Worm (Caenorhabditis elegans): ENCODE results near the gene nspe-3.

DNA sequence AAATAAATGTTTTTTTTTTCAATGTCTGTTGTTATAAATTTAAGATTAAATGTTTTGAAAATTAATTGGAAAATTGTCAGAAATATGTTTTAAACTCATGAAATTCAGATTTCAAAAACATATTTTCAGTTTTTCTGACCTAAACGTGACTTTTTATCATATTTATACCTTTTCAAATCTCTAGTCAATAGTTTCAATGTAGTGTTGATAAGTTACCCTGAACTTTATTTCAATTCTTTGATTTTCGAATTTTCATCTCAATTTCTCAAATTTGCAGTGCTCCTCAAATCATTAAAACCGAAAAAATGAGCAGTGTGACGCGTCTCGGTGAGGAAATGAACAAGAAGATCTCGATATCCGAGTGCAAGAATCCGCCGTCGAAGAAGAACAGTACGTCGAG, 36.8 kb downstream of the nspe-3 start, which contains the start of gene rgs-4:
- TF ChIP-seq nhr-76 (tag; optimal IDR thresholded peaks at IDR 0.05) = no peak
- TF ChIP-seq pqm-1 (tag; optimal IDR thresholded peaks at IDR 0.05) = no peak
- TF ChIP-seq elt-3 (tag; optimal IDR thresholded peaks at IDR 0.05) = no peak
- TF ChIP-seq unc-39 (tag; optimal IDR thresholded peaks at IDR 0.05) = no peak
